Worm (Caenorhabditis elegans) whole organism, early embryonic: ENCODE data around the gene C46F11.4.

ENCODE experiments used
- B0310.2 ChIP-seq: sonication (generic microtip); optimal IDR thresholded peaks from 2 replicates; lab custom pipeline; 2016; ENCODE audit warnings: mild to moderate bottlenecking, missing genetic modification characterization, missing compliant biosample characterization
- F13C5.2 ChIP-seq: sonication (generic microtip); optimal IDR thresholded peaks from 2 replicates; lab custom pipeline; 2017; ENCODE audit warnings: mild to moderate bottlenecking, missing genetic modification characterization, inconsistent platforms, missing compliant biosample characterization
- ama-1 ChIP-seq: fragments of 150-350 bp; optimal IDR thresholded peaks from 2 replicates; lab custom pipeline; 2014
- hmbx-1 ChIP-seq: sonication (generic microtip); optimal IDR thresholded peaks from 2 replicates; lab custom pipeline; 2016; ENCODE audit warnings: mild to moderate bottlenecking, missing genetic modification characterization, missing compliant biosample characterization
- hnd-1 ChIP-seq: sonication (generic microtip); optimal IDR thresholded peaks from 2 replicates; lab custom pipeline; 2016; ENCODE audit warnings: missing genetic modification characterization, missing compliant biosample characterization
- scrt-1 ChIP-seq: fragments of 200-800 bp; sonication (Bioruptor generic); IDR thresholded peaks from 2 replicates; pipeline ENCODE4 v1.3.6; 2022; ENCODE audit warnings: missing genetic modification characterization, missing compliant biosample characterization
- sea-1 ChIP-seq: fragments of 200-800 bp; sonication (Bioruptor generic); conservative IDR thresholded peaks from 2 replicates; pipeline ENCODE4 v1.3.6; 2022; ENCODE audit warnings: missing genetic modification characterization, missing compliant biosample characterization
- tbx-11 ChIP-seq: fragments of 200-800 bp; sonication (Bioruptor generic); IDR thresholded peaks from 2 replicates; pipeline ENCODE4 v1.3.6; 2022; ENCODE audit warnings: missing genetic modification characterization, missing compliant biosample characterization
- tra-4 ChIP-seq: sonication (generic microtip); optimal IDR thresholded peaks from 2 replicates; lab custom pipeline; 2017; ENCODE audit warnings: missing genetic modification characterization, missing compliant biosample characterization

DNA sequence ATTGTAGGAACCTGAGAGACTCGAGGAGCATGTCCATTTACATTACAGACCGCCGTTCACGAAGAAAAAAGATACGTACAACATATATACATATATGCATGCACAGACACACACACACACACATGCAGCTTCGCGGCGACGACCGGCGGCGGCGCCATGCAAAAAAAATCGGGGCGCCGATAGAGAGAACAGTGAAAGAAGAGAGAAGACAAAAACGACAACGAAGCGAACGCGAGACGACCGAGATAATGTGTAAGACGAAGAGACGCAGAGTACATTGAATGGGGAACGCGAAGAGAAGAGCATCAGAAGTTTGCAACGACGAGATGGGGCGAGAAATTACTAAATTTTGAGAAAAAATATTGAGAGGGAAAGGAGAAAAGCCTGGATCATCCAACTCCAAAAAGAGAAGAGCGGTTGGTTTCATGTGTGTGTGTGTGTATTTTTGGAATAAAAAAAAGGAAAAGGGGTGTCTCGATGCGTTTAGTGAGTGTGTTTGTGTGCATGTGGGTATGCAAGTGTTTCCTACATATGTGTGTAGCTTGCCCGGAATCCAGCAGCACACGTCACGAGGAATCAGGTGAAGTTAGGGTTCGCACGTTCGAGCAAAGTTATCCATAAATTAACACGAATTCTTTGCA is 44.4 kb downstream of the C46F11.4 start:
- TF ChIP-seq sea-1 (GFP tag; lab: Robert Waterston, UW) (no peak), B0310.2 (tag; lab: Kevin White, UChicago) (no peak), ama-1 (lab: Kevin White, UChicago) (no peak), hnd-1 (tag; lab: Kevin White, UChicago) (no peak), F13C5.2 (tag; lab: Kevin White, UChicago) (no peak), tbx-11 (GFP tag; lab: Robert Waterston, UW) (no peak), scrt-1 (GFP tag; lab: Robert Waterston, UW) (no peak), hmbx-1 (no peak), tra-4 (no peak)
